Worm (Caenorhabditis elegans) whole organism, L2 larva: ENCODE measurements around the gene T23E7.6.

Source experiments
- F13H6.1 ChIP-seq: sonication (generic microtip); optimal IDR thresholded peaks from 2 replicates; lab custom pipeline; 2016; ENCODE audit warnings: missing genetic modification characterization, missing compliant biosample characterization
- ZK546.5 ChIP-seq: sonication (generic microtip); optimal IDR thresholded peaks from 2 replicates; lab custom pipeline; 2017; ENCODE audit warnings: missing biosample characterization, missing genetic modification characterization
- aly-2 ChIP-seq: fragments of 150-350 bp; optimal IDR thresholded peaks from 2 replicates; lab custom pipeline; 2014; ENCODE audit warnings: missing biosample characterization, missing genetic modification characterization
- blmp-1 ChIP-seq: sonication (generic microtip); optimal IDR thresholded peaks from 2 replicates; lab custom pipeline; 2017; ENCODE audit warnings: missing genetic modification characterization, mild to moderate bottlenecking, missing compliant biosample characterization, antibody characterized with exemption, moderate library complexity; ENCODE audit not compliant: insufficient read depth
- nhr-11 ChIP-seq: fragments of 150-350 bp; optimal IDR thresholded peaks from 2 replicates; lab custom pipeline; 2014; ENCODE audit warnings: missing biosample characterization, missing genetic modification characterization
- skn-1 ChIP-seq: sonication (generic microtip); optimal IDR thresholded peaks from 2 replicates; lab custom pipeline; 2017; ENCODE audit warnings: missing biosample characterization, missing genetic modification characterization
- unc-62 ChIP-seq: fragments of 150-350 bp; optimal IDR thresholded peaks from 2 replicates; lab custom pipeline; 2014; ENCODE audit warnings: missing biosample characterization, missing genetic modification reagents, missing genetic modification characterization

DNA sequence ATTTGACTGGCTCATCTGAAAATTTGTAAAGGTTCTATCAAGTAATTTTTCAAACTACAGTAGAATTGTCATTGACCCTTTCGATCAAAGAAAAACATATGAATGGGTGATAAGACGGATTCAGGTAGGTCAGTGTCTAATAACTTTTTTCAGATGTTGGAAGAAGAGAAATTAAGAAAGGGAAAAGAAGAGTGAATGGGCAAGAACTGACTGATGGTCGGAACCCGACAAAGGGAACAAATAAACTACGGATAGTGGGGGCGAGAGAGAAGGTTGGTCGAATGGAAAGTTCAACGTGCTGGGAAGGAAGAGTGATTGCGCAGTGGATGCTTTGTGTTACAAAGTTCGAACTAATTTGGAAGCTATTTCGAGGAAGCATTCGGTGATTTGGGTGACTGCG, 2.3 kb downstream of the T23E7.6 start:
- TF ChIP-seq skn-1 (tag; lab: Kevin White, UChicago) (no peak), F13H6.1 (tag; lab: Kevin White, UChicago) (no peak), ZK546.5 (no peak), aly-2 (tag; lab: Kevin White, UChicago) (no peak), nhr-11 (tag; lab: Kevin White, UChicago) (no peak), blmp-1 (tag; lab: Kevin White, UChicago) (peak; percentile 59), unc-62 (GFP tag; lab: Kevin White, UChicago) (no peak)
